Worm (Caenorhabditis elegans): ENCODE results near the gene Y38H6C.16.

Y38H6C.16 gene

DNA sequence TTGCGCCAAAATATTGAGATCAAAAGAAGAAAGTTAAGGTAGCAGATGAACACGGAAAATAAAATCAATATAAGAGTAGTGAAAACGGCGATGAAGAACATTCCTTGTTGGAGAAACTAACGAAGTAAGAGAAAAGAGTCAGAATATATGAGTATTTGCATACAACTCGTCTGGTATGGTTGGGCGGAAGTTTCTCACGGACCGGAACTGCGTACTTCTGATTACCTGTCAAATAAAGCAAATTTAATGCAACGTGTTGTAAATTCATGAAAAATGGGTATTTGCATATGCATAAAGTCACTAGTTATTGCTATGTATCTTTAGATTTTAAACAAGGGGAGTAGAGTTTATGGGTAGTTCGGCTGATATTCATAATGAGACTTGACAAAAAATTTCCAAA, 50.0 kb downstream of the Y38H6C.16 start, which contains the start of gene srbc-78:
srbc-78 (minus strand) TSS at position 101 of the 400 bp plus-strand sequence.
- TF ChIP-seq zag-1 (tag; optimal IDR thresholded peaks at IDR 0.05) (no peak), hpl-2 (GFP tag; optimal IDR thresholded peaks at IDR 0.05) (no peak), mep-1 (tag; optimal IDR thresholded peaks at IDR 0.05) (no peak), lsy-2 (tag; optimal IDR thresholded peaks at IDR 0.05) (no peak), nhr-12 (tag; optimal IDR thresholded peaks at IDR 0.05) (no peak), nhr-20 (tag; optimal IDR thresholded peaks at IDR 0.05) (no peak), blmp-1 (tag; optimal IDR thresholded peaks at IDR 0.05) (no peak), skn-1 (tag; optimal IDR thresholded peaks at IDR 0.05) (no peak), nhr-28 (tag; optimal IDR thresholded peaks at IDR 0.05) (no peak), efl-1 (optimal IDR thresholded peaks at IDR 0.05) (no peak), efl-1 (GFP tag; optimal IDR thresholded peaks at IDR 0.05 in 1 of 2) (no peak), pqm-1 (tag; optimal IDR thresholded peaks at IDR 0.05) (no peak), nhr-11 (tag; optimal IDR thresholded peaks at IDR 0.05) (no peak), ceh-63 (GFP tag; optimal IDR thresholded peaks at IDR 0.05) (no peak), sptf-1 (tag; optimal IDR thresholded peaks at IDR 0.05) (no peak), nhr-85 (tag) (no peak), pax-3 (tag; optimal IDR thresholded peaks at IDR 0.05) (no peak)

DNA sequence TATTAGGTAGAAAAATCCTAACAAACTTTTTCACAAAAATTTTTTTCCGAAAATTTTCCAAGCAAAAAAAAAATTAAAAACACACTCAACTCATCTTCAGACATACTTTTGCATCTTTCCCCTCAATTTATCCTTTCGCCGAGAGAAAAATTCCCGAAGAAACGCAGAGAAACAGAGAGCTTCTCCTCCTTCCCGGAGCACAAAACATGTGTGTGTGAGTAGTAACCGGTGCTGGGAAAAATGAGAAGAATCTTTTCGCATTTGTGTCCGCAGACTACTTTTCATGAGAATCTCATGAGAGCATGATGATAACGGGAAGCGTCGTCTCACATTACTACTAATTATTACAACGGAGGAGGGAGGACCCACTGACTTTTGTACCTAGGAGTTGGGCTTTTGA, 52.6 kb downstream of the Y38H6C.16 start:
- no peak for TF ChIP-seq sox-4 (tag; optimal IDR thresholded peaks at IDR 0.05)
- TF ChIP-seq hlh-17 (GFP tag; optimal IDR thresholded peaks at IDR 0.05; ENCODE audit: borderline replicate concordance) = no peak
- TF ChIP-seq C34B4.2 (tag; optimal IDR thresholded peaks at IDR 0.05) = no peak
- TF ChIP-seq mab-9 (GFP tag; IDR thresholded peaks at IDR 0.05) = no peak
- TF ChIP-seq tbx-2 (tag; optimal IDR thresholded peaks at IDR 0.05) = no peak
- TF ChIP-seq lin-15B (tag; optimal IDR thresholded peaks at IDR 0.05) = no peak
- no peak for TF ChIP-seq skn-1 (tag; optimal IDR thresholded peaks at IDR 0.05)
- peak in 1 of 2 experiments; percentile 14 for TF ChIP-seq efl-1 (optimal IDR thresholded peaks at IDR 0.05)
- TF ChIP-seq efl-1 (GFP tag; optimal IDR thresholded peaks at IDR 0.05 in 1 of 2) = peak in 1 of 2 experiments; percentile 27
- no peak for TF ChIP-seq tlp-1 (tag; optimal IDR thresholded peaks at IDR 0.05)
- TF ChIP-seq snpc-4 (tag; optimal IDR thresholded peaks at IDR 0.05) = no peak
- TF ChIP-seq nhr-85 (tag) = no peak
- TF ChIP-seq aly-2 (tag; optimal IDR thresholded peaks at IDR 0.05) = no peak
- no peak for TF ChIP-seq lin-35 (GFP tag; optimal IDR thresholded peaks at IDR 0.05)
- peak; percentile 5 for TF ChIP-seq nhr-47 (tag; optimal IDR thresholded peaks at IDR 0.05)
- TF ChIP-seq ceh-8 (GFP tag; optimal IDR thresholded peaks at IDR 0.05) = no peak
- TF ChIP-seq nhr-20 (tag; optimal IDR thresholded peaks at IDR 0.05) = peak; percentile 3
- TF ChIP-seq vab-15 (tag; optimal IDR thresholded peaks at IDR 0.05) = no peak
- TF ChIP-seq blmp-1 (tag; optimal IDR thresholded peaks at IDR 0.05) = no peak
- no peak for TF ChIP-seq nhr-76 (tag; optimal IDR thresholded peaks at IDR 0.05)
- TF ChIP-seq nhr-237 (tag; optimal IDR thresholded peaks at IDR 0.05) = no peak
- no peak for TF ChIP-seq sptf-1 (tag; optimal IDR thresholded peaks at IDR 0.05)
- no peak for TF ChIP-seq alr-1 (tag; optimal IDR thresholded peaks at IDR 0.05; ENCODE audit: borderline replicate concordance)
- TF ChIP-seq zip-4 (GFP tag; optimal IDR thresholded peaks at IDR 0.05) = no peak
- no peak for TF ChIP-seq egl-13 (tag; optimal IDR thresholded peaks at IDR 0.05)
- TF ChIP-seq fkh-10 (GFP tag; optimal IDR thresholded peaks at IDR 0.05) = no peak
- TF ChIP-seq unc-98 (GFP tag; IDR thresholded peaks at IDR 0.05) = peak; percentile 16; the same call in 1 of the 2 replicates
- peak in 1 of 2 experiments; percentile 21 for TF ChIP-seq mdl-1 (tag; optimal IDR thresholded peaks at IDR 0.05)
- TF ChIP-seq elt-3 (tag; optimal IDR thresholded peaks at IDR 0.05) = no peak
- TF ChIP-seq nhr-84 (tag; optimal IDR thresholded peaks at IDR 0.05) = no peak
- peak; percentile 17 for TF ChIP-seq swsn-7 (tag; optimal IDR thresholded peaks at IDR 0.05)
- no peak for TF ChIP-seq lin-39 (tag; optimal IDR thresholded peaks at IDR 0.05)
- no peak for TF ChIP-seq unc-62 (GFP tag; optimal IDR thresholded peaks at IDR 0.05)
- TF ChIP-seq ets-5 (GFP tag; IDR thresholded peaks at IDR 0.05) = no peak
- TF ChIP-seq zag-1 (tag; optimal IDR thresholded peaks at IDR 0.05) = no peak
- peak; percentile 58 for TF ChIP-seq nhr-71 (tag; optimal IDR thresholded peaks at IDR 0.05)
- no peak for TF ChIP-seq Y116A8C.19 (tag; optimal IDR thresholded peaks at IDR 0.05; ENCODE audit: borderline replicate concordance)
- TF ChIP-seq ceh-63 (GFP tag; optimal IDR thresholded peaks at IDR 0.05) = no peak
- no peak for TF ChIP-seq C16A3.4 (tag; optimal IDR thresholded peaks at IDR 0.05)
- TF ChIP-seq unc-130 (tag; optimal IDR thresholded peaks at IDR 0.05) = no peak
- TF ChIP-seq sup-37 (GFP tag; optimal IDR thresholded peaks at IDR 0.05) = no peak
- no peak for TF ChIP-seq ces-1 (GFP tag; optimal IDR thresholded peaks at IDR 0.05)
- TF ChIP-seq pax-3 (tag; optimal IDR thresholded peaks at IDR 0.05) = no peak
- no peak for TF ChIP-seq fkh-4 (tag; optimal IDR thresholded peaks at IDR 0.05; ENCODE audit: borderline replicate concordance)
- no peak for TF ChIP-seq mef-2 (tag; optimal IDR thresholded peaks at IDR 0.05)
